Worm (Caenorhabditis elegans) whole organism, mixed stage, embryonic: Measurements from ENCODE around the gene sri-57.
"Not testable (repeated sequence)": the region's sequence is repeated elsewhere in the genome, so short reads cannot be mapped to it uniquely, and the experiment has no call there.

Source experiments
- M03D4.4 ChIP-seq: sonication (generic microtip); optimal IDR thresholded peaks from 2 replicates; lab custom pipeline; 2017; ENCODE audit warnings: mild to moderate bottlenecking, missing genetic modification characterization, missing compliant biosample characterization
- bed-3 ChIP-seq: fragments of 200-800 bp; sonication (Bioruptor generic); optimal IDR thresholded peaks from 3 replicates; lab custom pipeline; 2018; ENCODE audit warnings: mild to moderate bottlenecking, missing genetic modification characterization, moderate library complexity, missing compliant biosample characterization
- ceh-39 ChIP-seq: fragments of 150-350 bp; optimal IDR thresholded peaks from 2 replicates; lab custom pipeline; 2014; ENCODE audit warnings: missing biosample characterization, missing genetic modification characterization
- ceh-43 ChIP-seq: fragments of 200-800 bp; sonication (Bioruptor generic); optimal IDR thresholded peaks from 2 replicates; lab custom pipeline; 2018; ENCODE audit warnings: mild to moderate bottlenecking, missing genetic modification characterization, moderate library complexity, missing compliant biosample characterization
- ceh-83 ChIP-seq: fragments of 200-800 bp; sonication (Bioruptor generic); optimal IDR thresholded peaks from 2 replicates; lab custom pipeline; 2018; ENCODE audit warnings: mild to moderate bottlenecking, missing genetic modification characterization, missing compliant biosample characterization
- ces-1 ChIP-seq: fragments of 150-350 bp; optimal IDR thresholded peaks from 2 replicates; lab custom pipeline; 2014; ENCODE audit warnings: missing biosample characterization, missing genetic modification reagents, missing genetic modification characterization
- cnd-1 ChIP-seq: fragments of 200-800 bp; sonication (Bioruptor generic); optimal IDR thresholded peaks from 2 replicates; lab custom pipeline; 2018; ENCODE audit warnings: mild to moderate bottlenecking, missing genetic modification characterization, missing compliant biosample characterization
- drap-1 ChIP-seq: fragments of 200-800 bp; sonication (Bioruptor generic); optimal IDR thresholded peaks from 3 replicates; lab custom pipeline; 2018; ENCODE audit warnings: mild to moderate bottlenecking, missing genetic modification characterization, missing compliant biosample characterization
- elt-3 ChIP-seq: fragments of 150-350 bp; optimal IDR thresholded peaks from 2 replicates; lab custom pipeline; 2014; ENCODE audit warnings: missing biosample characterization, missing genetic modification characterization
- flh-1 ChIP-seq: fragments of 200-800 bp; sonication (Bioruptor generic); optimal IDR thresholded peaks from 2 replicates; lab custom pipeline; 2018; ENCODE audit warnings: mild to moderate bottlenecking, missing genetic modification characterization, moderate library complexity, missing compliant biosample characterization
- lin-13 ChIP-seq: fragments of 150-350 bp; optimal IDR thresholded peaks from 2 replicates; lab custom pipeline; 2014; ENCODE audit warnings: missing biosample characterization, missing genetic modification characterization
- lin-32 ChIP-seq: fragments of 200-800 bp; sonication (Bioruptor generic); optimal IDR thresholded peaks from 2 replicates; lab custom pipeline; 2018; ENCODE audit warnings: mild to moderate bottlenecking, missing genetic modification characterization, missing compliant biosample characterization
- mab-5 ChIP-seq: fragments of 150-350 bp; optimal IDR thresholded peaks from 2 replicates; lab custom pipeline; 2014; ENCODE audit warnings: missing biosample characterization, missing genetic modification characterization
- mep-1 ChIP-seq: fragments of 150-350 bp; optimal IDR thresholded peaks from 2 replicates; lab custom pipeline; 2017; ENCODE audit warnings: missing biosample characterization, missing genetic modification reagents, missing genetic modification characterization, inconsistent platforms
- mls-2 ChIP-seq: sonication (generic microtip); optimal IDR thresholded peaks from 2 replicates; lab custom pipeline; 2016; ENCODE audit warnings: mild to moderate bottlenecking, missing genetic modification characterization, moderate library complexity, missing compliant biosample characterization
- nhr-2 ChIP-seq: fragments of 150-350 bp; optimal IDR thresholded peaks from 2 replicates; lab custom pipeline; 2014; ENCODE audit warnings: missing biosample characterization, missing genetic modification characterization
- nhr-237 ChIP-seq: fragments of 150-350 bp; optimal IDR thresholded peaks from 2 replicates; lab custom pipeline; 2014; ENCODE audit warnings: missing biosample characterization, missing genetic modification characterization
- nhr-76 ChIP-seq: sonication (generic microtip); optimal IDR thresholded peaks from 2 replicates; lab custom pipeline; 2017; ENCODE audit warnings: missing biosample characterization, missing genetic modification characterization
- pha-4 ChIP-seq: fragments of 150-350 bp; optimal IDR thresholded peaks from 2 replicates; lab custom pipeline; 2018; ENCODE audit warnings: missing biosample characterization, missing genetic modification reagents, missing genetic modification characterization
- snpc-4 ChIP-seq: fragments of 150-350 bp; optimal IDR thresholded peaks from 2 replicates; lab custom pipeline; 2014; ENCODE audit warnings: missing biosample characterization, missing genetic modification characterization
- unc-120 ChIP-seq: sonication (generic microtip); optimal IDR thresholded peaks from 2 replicates; lab custom pipeline; 2017; ENCODE audit warnings: missing genetic modification characterization, missing compliant biosample characterization; ENCODE audit not compliant: poor library complexity, severe bottlenecking
- zip-8 ChIP-seq: fragments of 150-350 bp; optimal IDR thresholded peaks from 2 replicates; lab custom pipeline; 2014; ENCODE audit warnings: missing biosample characterization, missing genetic modification characterization
- ztf-11 ChIP-seq: fragments of 150-350 bp; optimal IDR thresholded peaks from 2 replicates; lab custom pipeline; 2014; ENCODE audit warnings: missing biosample characterization, missing genetic modification characterization

sri-57 gene

DNA sequence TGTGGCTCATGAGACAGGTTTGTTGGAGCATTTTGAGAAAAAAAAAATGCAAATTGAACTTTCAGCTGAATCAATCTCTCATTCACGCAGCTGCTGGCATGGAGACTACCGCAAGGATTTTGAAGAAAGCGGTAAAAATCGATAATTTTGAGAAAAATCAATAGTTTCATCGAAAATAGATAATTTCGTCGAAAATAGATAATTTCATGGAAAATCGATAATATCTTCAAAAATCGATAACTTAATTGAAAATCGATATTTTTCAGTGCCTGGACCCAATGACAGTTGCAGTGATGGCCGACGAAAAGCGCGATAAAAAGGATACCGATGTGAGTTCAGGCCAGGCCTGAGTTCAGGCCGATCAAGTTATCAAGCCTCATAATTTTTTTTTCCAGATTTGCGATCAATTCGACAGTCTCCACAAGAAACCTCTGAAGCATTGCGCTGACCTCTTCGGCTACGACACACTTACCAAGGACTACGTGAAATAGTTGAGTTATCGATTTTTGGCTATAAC, 49.2 kb downstream of the sri-57 start, which contains the start of gene D2062.4:
D2062.4 (plus strand) TSS at position 467 of the 517 bp plus-strand sequence.
- TF ChIP-seq unc-120; M03D4.4; lin-13 (tag; lab: Kevin White, UChicago): not testable (repeated sequence)

DNA sequence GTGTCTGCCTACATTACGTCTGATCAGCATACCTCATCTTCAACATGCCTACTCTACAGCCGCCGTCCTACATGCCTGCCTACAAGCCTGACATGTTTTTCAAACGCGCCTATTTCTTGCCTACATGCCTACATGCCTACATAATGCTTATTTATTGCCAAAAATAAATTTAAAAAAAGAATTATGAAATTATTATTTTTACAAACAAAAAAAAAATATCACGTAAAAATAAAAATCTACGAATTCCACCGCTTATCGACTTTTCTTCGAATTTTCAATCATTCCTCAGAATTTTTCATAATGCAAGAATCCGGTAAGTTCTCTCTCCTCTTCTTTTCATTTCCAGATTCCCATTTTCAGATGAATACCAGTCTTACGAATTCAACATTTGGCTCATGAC, 49.7 kb downstream of the sri-57 start, which contains the start of gene D2062.5:
D2062.5 (plus strand) TSS at position 301 of the 400 bp plus-strand sequence.
- TF ChIP-seq zip-8 (tag; lab: Kevin White, UChicago): no peak
- TF ChIP-seq mls-2: no peak
- TF ChIP-seq ceh-39 (tag; lab: Kevin White, UChicago): no peak
- no peak for TF ChIP-seq flh-1 (GFP tag; lab: Kevin White, UChicago)
- no peak for TF ChIP-seq snpc-4 (tag; lab: Kevin White, UChicago)
- no peak for TF ChIP-seq elt-3
- no peak for TF ChIP-seq ces-1 (GFP tag; lab: Kevin White, UChicago)
- no peak for TF ChIP-seq lin-13 (tag; lab: Kevin White, UChicago)
- TF ChIP-seq drap-1 (GFP tag; lab: Kevin White, UChicago): no peak
- TF ChIP-seq lin-32 (GFP tag; lab: Kevin White, UChicago): no peak
- no peak for TF ChIP-seq ztf-11 (tag; lab: Kevin White, UChicago)
- no peak for TF ChIP-seq ceh-83 (GFP tag; lab: Kevin White, UChicago)
- no peak for TF ChIP-seq ceh-43 (GFP tag; lab: Kevin White, UChicago)
- TF ChIP-seq mab-5 (tag; lab: Kevin White, UChicago): no peak
- TF ChIP-seq nhr-2 (tag; lab: Kevin White, UChicago): no peak
- no peak for TF ChIP-seq nhr-76
- TF ChIP-seq cnd-1 (tag; lab: Kevin White, UChicago): no peak

DNA sequence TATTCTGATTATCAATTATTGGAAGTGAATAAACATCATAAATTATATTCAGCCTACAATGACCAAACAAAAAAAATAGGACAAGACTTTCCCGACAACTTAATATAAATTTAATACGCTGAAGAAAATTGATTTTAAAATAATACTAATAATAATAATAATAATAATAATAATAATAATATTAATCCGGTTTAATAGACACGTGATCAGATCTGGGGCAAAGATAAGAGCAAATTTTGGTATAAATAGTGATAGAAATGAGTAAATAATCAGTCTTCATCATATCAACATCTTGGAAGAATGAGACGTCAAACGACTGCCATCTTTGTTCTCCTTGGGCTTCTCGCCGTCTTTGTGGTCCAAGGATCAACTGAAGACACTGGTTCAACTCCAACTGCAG, 53.1 kb downstream of the sri-57 start, which contains the start of gene msrp-6:
msrp-6 (plus strand) TSS at position 301 of the 400 bp plus-strand sequence.
- not testable (repeated sequence) for TF ChIP-seq pha-4 (tag; lab: Kevin White, UChicago); ztf-11 (tag; lab: Kevin White, UChicago); bed-3 (GFP tag; lab: Kevin White, UChicago)

DNA sequence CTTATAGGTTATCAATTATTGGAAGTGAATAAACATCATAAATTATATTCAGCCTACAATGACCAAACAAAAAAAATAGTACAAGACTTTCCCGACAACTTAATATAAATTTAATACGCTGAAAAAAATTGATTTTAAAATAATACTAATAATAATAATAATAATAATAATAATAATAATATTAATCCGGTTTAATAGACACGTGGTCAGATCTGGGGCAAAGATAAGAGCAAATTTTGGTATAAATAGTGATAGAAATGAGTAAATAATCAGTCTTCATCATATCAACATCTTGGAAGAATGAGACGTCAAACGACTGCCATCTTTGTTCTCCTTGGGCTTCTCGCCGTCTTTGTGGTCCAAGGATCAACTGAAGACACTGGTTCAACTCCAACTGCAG, 55.6 kb downstream of the sri-57 start, which contains the start of gene msrp-5:
msrp-5 (plus strand) TSS at position 301 of the 400 bp plus-strand sequence.
- TF ChIP-seq ceh-43 (GFP tag; lab: Kevin White, UChicago); mep-1 (tag; lab: Kevin White, UChicago); nhr-237 (tag; lab: Kevin White, UChicago): not testable (repeated sequence)
